Worm (Caenorhabditis elegans) whole organism, late embryonic: ENCODE data around the gene abu-4.

ENCODE experiments used
- K02D7.2 ChIP-seq: sonication (generic microtip); optimal IDR thresholded peaks from 2 replicates; lab custom pipeline; 2017; ENCODE audit warnings: mild to moderate bottlenecking, missing genetic modification characterization, missing compliant biosample characterization
- ama-1 ChIP-seq: fragments of 150-350 bp; optimal IDR thresholded peaks from 2 replicates; lab custom pipeline; 2014
- elt-2 ChIP-seq: sonication (generic microtip); optimal IDR thresholded peaks from 2 replicates; lab custom pipeline; 2016; ENCODE audit warnings: missing genetic modification reagents, missing genetic modification characterization, missing compliant biosample characterization
- madf-2 ChIP-seq: sonication (generic microtip); optimal IDR thresholded peaks from 2 replicates; lab custom pipeline; 2017; ENCODE audit warnings: missing genetic modification characterization, missing compliant biosample characterization
- unc-55 ChIP-seq: sonication (generic microtip); optimal IDR thresholded peaks from 2 replicates; lab custom pipeline; 2017; ENCODE audit warnings: missing biosample characterization, missing genetic modification reagents, missing genetic modification characterization

DNA sequence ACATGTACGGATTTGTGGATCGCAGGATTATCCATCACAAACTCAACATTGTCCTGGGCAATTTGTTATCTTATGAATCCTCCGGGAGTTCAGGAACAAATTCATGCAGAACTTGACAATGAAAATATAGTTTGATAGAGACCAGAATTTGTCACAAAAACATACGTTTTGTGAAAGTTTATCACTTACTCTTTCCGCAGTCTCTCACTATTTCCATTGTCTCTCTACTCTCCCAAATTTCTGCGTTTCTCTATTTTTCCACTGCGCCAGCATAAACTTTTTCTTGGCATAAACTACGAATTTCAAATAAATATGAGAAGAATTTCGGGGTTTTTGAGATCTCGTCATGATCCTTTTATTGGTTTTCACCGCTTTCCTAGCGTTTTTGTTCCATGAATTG, 32.0 kb upstream of the abu-4 start, which contains the start of gene cyp-33C3:
- TF ChIP-seq madf-2 (no peak), K02D7.2 (tag; lab: Kevin White, UChicago) (no peak), elt-2 (no peak), ama-1 (no peak), unc-55 (GFP tag; lab: Kevin White, UChicago) (no peak)
